Fruit fly (Drosophila melanogaster) whole organism, embryonic: ENCODE measurements around the gene Phae2.

ENCODE experiments used
- Bdp1 ChIP-seq: fragments of 200-800 bp; sonication (Bioruptor generic); optimal IDR thresholded peaks from 3 replicates; lab custom pipeline; 2016; ENCODE audit warnings: missing biosample characterization, missing genetic modification characterization
- CG12299 ChIP-seq: fragments of 200-800 bp; sonication (Bioruptor generic); optimal IDR thresholded peaks from 2 replicates; lab custom pipeline; 2018; ENCODE audit warnings: missing biosample characterization, mild to moderate bottlenecking, missing genetic modification characterization
- CG14667 ChIP-seq: fragments of 200-800 bp; sonication (Bioruptor generic); IDR thresholded peaks from 2 replicates; pipeline ENCODE4 v1.3.6; 2022; ENCODE audit warnings: missing biosample characterization, missing genetic modification characterization
- CG15479 ChIP-seq: fragments of 200-800 bp; sonication (Bioruptor generic); optimal IDR thresholded peaks from 3 replicates; lab custom pipeline; 2019; ENCODE audit warnings: missing biosample characterization, mild to moderate bottlenecking, missing genetic modification characterization, moderate library complexity
- CG17385 ChIP-seq: fragments of 200-800 bp; sonication (Bioruptor generic); optimal IDR thresholded peaks from 3 replicates; lab custom pipeline; 2018; ENCODE audit warnings: missing biosample characterization, mild to moderate bottlenecking, missing genetic modification characterization
- CG1792 ChIP-seq: fragments of 200-800 bp; sonication (Bioruptor generic); optimal IDR thresholded peaks from 2 replicates; lab custom pipeline; 2016; ENCODE audit warnings: missing biosample characterization, missing genetic modification characterization
- CG18619 ChIP-seq: fragments of 200-800 bp; sonication (Bioruptor generic); optimal IDR thresholded peaks from 3 replicates; lab custom pipeline; 2017; ENCODE audit warnings: missing biosample characterization, mild to moderate bottlenecking, missing genetic modification characterization
- CG2129 ChIP-seq: fragments of 200-800 bp; sonication (Bioruptor generic); IDR thresholded peaks from 2 replicates; pipeline ENCODE4 v1.3.6; 2022; ENCODE audit warnings: missing biosample characterization, missing genetic modification characterization; ENCODE audit not compliant: partially characterized antibody
- CG31388 ChIP-seq: fragments of 200-800 bp; sonication (Bioruptor generic); optimal IDR thresholded peaks from 2 replicates; lab custom pipeline; 2016; ENCODE audit warnings: missing biosample characterization, missing genetic modification characterization
- CG3163 ChIP-seq: fragments of 200-800 bp; sonication (Bioruptor generic); optimal IDR thresholded peaks from 3 replicates; lab custom pipeline; 2016; ENCODE audit warnings: missing biosample characterization, missing genetic modification characterization
- CG34422 ChIP-seq: fragments of 200-800 bp; sonication (Bioruptor generic); IDR thresholded peaks from 3 replicates; pipeline ENCODE4 v1.3.6; 2022; ENCODE audit warnings: missing biosample characterization, missing genetic modification characterization
- CG3847 ChIP-seq: fragments of 200-800 bp; sonication (Bioruptor generic); IDR thresholded peaks from 2 replicates; pipeline ENCODE4 v1.3.6; 2022; ENCODE audit warnings: missing biosample characterization, missing genetic modification characterization
- CG4360 ChIP-seq: fragments of 200-800 bp; sonication (Bioruptor generic); IDR thresholded peaks from 2 replicates; pipeline ENCODE4 v1.3.6; 2022; ENCODE audit warnings: missing biosample characterization, missing genetic modification characterization
- CG5953 ChIP-seq: fragments of 200-800 bp; sonication (Bioruptor generic); IDR thresholded peaks from 2 replicates; pipeline ENCODE4 v1.3.6; 2022; ENCODE audit warnings: missing biosample characterization, missing genetic modification characterization
- CG6175 ChIP-seq: fragments of 200-800 bp; sonication (Bioruptor generic); IDR thresholded peaks from 3 replicates; pipeline ENCODE4 v1.3.6; 2022; ENCODE audit warnings: missing biosample characterization, missing genetic modification characterization
- CG7271 ChIP-seq: fragments of 200-800 bp; sonication (Bioruptor generic); optimal IDR thresholded peaks from 2 replicates; lab custom pipeline; 2018; ENCODE audit warnings: missing biosample characterization, mild to moderate bottlenecking, missing genetic modification characterization, moderate library complexity
- CG7372 ChIP-seq: fragments of 200-800 bp; sonication (Bioruptor generic); IDR thresholded peaks from 2 replicates; pipeline ENCODE4 v1.3.6; 2022; ENCODE audit warnings: missing biosample characterization, missing genetic modification characterization
- CG7745 ChIP-seq: fragments of 200-800 bp; sonication (Bioruptor generic); optimal IDR thresholded peaks from 2 replicates; lab custom pipeline; 2018; ENCODE audit warnings: missing biosample characterization, mild to moderate bottlenecking, missing genetic modification characterization, moderate library complexity
- CG7928 ChIP-seq: fragments of 200-800 bp; sonication (Bioruptor generic); optimal IDR thresholded peaks from 2 replicates; lab custom pipeline; 2017; ENCODE audit warnings: missing biosample characterization, mild to moderate bottlenecking, missing genetic modification characterization
- CG8388 ChIP-seq: fragments of 200-800 bp; sonication (Bioruptor generic); optimal IDR thresholded peaks from 2 replicates; lab custom pipeline; 2019; ENCODE audit warnings: missing biosample characterization, mild to moderate bottlenecking, missing genetic modification characterization, moderate library complexity
- Dad ChIP-seq: fragments of 200-800 bp; sonication (Bioruptor generic); optimal IDR thresholded peaks from 3 replicates; lab custom pipeline; 2016; ENCODE audit warnings: missing biosample characterization, missing genetic modification characterization
- Dip3 ChIP-seq: fragments of 200-800 bp; sonication (Bioruptor generic); optimal IDR thresholded peaks from 3 replicates; lab custom pipeline; 2016; ENCODE audit warnings: missing biosample characterization, missing genetic modification characterization
- Elba2 ChIP-seq: fragments of 200-800 bp; sonication (Bioruptor generic); optimal IDR thresholded peaks from 3 replicates; lab custom pipeline; 2016; ENCODE audit warnings: missing biosample characterization, missing genetic modification characterization
- H15 ChIP-seq: fragments of 200-800 bp; sonication (Bioruptor generic); IDR thresholded peaks from 3 replicates; pipeline ENCODE4 v1.3.6; 2022; ENCODE audit warnings: missing biosample characterization, missing genetic modification characterization
- HLH4C ChIP-seq: fragments of 200-800 bp; sonication (Bioruptor generic); IDR thresholded peaks from 3 replicates; pipeline ENCODE4 v1.3.6; 2022; ENCODE audit warnings: missing biosample characterization, missing genetic modification characterization; ENCODE audit not compliant: partially characterized antibody
- MBD-R2 ChIP-seq: fragments of 200-800 bp; sonication (Bioruptor generic); IDR thresholded peaks from 2 replicates; pipeline ENCODE4 v1.3.6; 2022; ENCODE audit warnings: missing biosample characterization, missing genetic modification characterization
- Rfx ChIP-seq: fragments of 200-800 bp; sonication (Bioruptor generic); IDR thresholded peaks from 2 replicates; pipeline ENCODE4 v1.3.6; 2022; ENCODE audit warnings: missing biosample characterization, missing genetic modification characterization
- Rx ChIP-seq: fragments of 200-800 bp; sonication (Bioruptor generic); IDR thresholded peaks from 2 replicates; pipeline ENCODE4 v1.3.6; 2022; ENCODE audit warnings: missing biosample characterization, missing genetic modification characterization
- Sox102F ChIP-seq: fragments of 200-800 bp; sonication (Bioruptor generic); optimal IDR thresholded peaks from 2 replicates; lab custom pipeline; 2018; ENCODE audit warnings: missing biosample characterization, mild to moderate bottlenecking, missing genetic modification characterization, moderate library complexity
- Trl ChIP-seq, 3 experiments: fragments of >200 bp in 2 of 3; fragments of 200-800 bp in 1 of 3; sonication (Bioruptor generic) in 1 of 3; optimal IDR thresholded peaks; 2 replicates in 1 of 3; 3 replicates in 2 of 3; lab custom pipeline; 2016 to 2017; ENCODE audit warnings: missing biosample characterization in 1 of 3, missing genetic modification characterization in 1 of 3
- az2 ChIP-seq: fragments of 200-800 bp; sonication (Bioruptor generic); optimal IDR thresholded peaks from 3 replicates; lab custom pipeline; 2016; ENCODE audit warnings: missing biosample characterization, missing genetic modification characterization
- chn ChIP-seq: fragments of 200-800 bp; sonication (Bioruptor generic); optimal IDR thresholded peaks from 2 replicates; lab custom pipeline; 2016; ENCODE audit warnings: missing biosample characterization, missing genetic modification characterization
- croc ChIP-seq: fragments of 200-800 bp; sonication (Bioruptor generic); conservative IDR thresholded peaks from 3 replicates; pipeline ENCODE4 v1.3.6; 2022; ENCODE audit warnings: missing biosample characterization, missing genetic modification characterization
- fd64A ChIP-seq: fragments of 200-800 bp; sonication (Bioruptor generic); optimal IDR thresholded peaks from 3 replicates; lab custom pipeline; 2018; ENCODE audit warnings: missing biosample characterization, mild to moderate bottlenecking, missing genetic modification characterization
- fd96Cb ChIP-seq: fragments of 200-800 bp; sonication (Bioruptor generic); optimal IDR thresholded peaks from 2 replicates; lab custom pipeline; 2018; ENCODE audit warnings: missing biosample characterization, mild to moderate bottlenecking, missing genetic modification characterization, moderate library complexity
- gcm ChIP-seq: fragments of 200-800 bp; sonication (Bioruptor generic); optimal IDR thresholded peaks from 2 replicates; lab custom pipeline; 2019; ENCODE audit warnings: missing biosample characterization, mild to moderate bottlenecking, missing genetic modification characterization, moderate library complexity
- gsb-n ChIP-seq: fragments of 200-800 bp; sonication (Bioruptor generic); optimal IDR thresholded peaks from 3 replicates; lab custom pipeline; 2018; ENCODE audit warnings: missing biosample characterization, mild to moderate bottlenecking, missing genetic modification characterization
- hkb ChIP-seq, 2 experiments: fragments of 200-800 bp in 1 of 2; fragments of >200 bp in 1 of 2; sonication (Bioruptor generic) in 1 of 2; IDR thresholded peaks in 1 of 2; optimal IDR thresholded peaks in 1 of 2; 2 replicates each; pipeline versions ENCODE4 v1.3.6 to Lab custom; 2017 to 2022; ENCODE audit warnings: missing biosample characterization in 1 of 2, missing genetic modification characterization in 1 of 2
- kah ChIP-seq: fragments of 200-800 bp; sonication (Bioruptor generic); optimal IDR thresholded peaks from 2 replicates; lab custom pipeline; 2018; ENCODE audit warnings: missing biosample characterization, mild to moderate bottlenecking, missing genetic modification characterization
- kay ChIP-seq: fragments of 200-800 bp; sonication (Bioruptor generic); optimal IDR thresholded peaks from 2 replicates; lab custom pipeline; 2016; ENCODE audit warnings: missing biosample characterization, missing genetic modification characterization
- mld ChIP-seq: fragments of 200-800 bp; sonication (Bioruptor generic); IDR thresholded peaks from 3 replicates; pipeline ENCODE4 v1.3.6; 2022; ENCODE audit warnings: missing biosample characterization, missing genetic modification characterization; ENCODE audit not compliant: partially characterized antibody
- peb ChIP-seq: fragments of 200-800 bp; sonication (Bioruptor generic); IDR thresholded peaks from 2 replicates; pipeline ENCODE4 v1.3.6; 2022; ENCODE audit warnings: missing biosample characterization, missing genetic modification characterization
- scrt ChIP-seq: fragments of 200-800 bp; sonication (Bioruptor generic); optimal IDR thresholded peaks from 2 replicates; lab custom pipeline; 2018; ENCODE audit warnings: missing biosample characterization, mild to moderate bottlenecking, missing genetic modification characterization, moderate library complexity
- sens-2 ChIP-seq: fragments of 200-800 bp; sonication (Bioruptor generic); IDR thresholded peaks from 2 replicates; pipeline ENCODE4 v1.3.6; 2022; ENCODE audit warnings: missing biosample characterization, missing genetic modification characterization
- tna ChIP-seq: fragments of 200-800 bp; sonication (Bioruptor generic); IDR thresholded peaks from 2 replicates; pipeline ENCODE4 v1.3.6; 2022; ENCODE audit warnings: missing biosample characterization, missing genetic modification characterization; ENCODE audit not compliant: partially characterized antibody
- trh ChIP-seq: fragments of 200-800 bp; sonication (Bioruptor generic); optimal IDR thresholded peaks from 2 replicates; lab custom pipeline; 2016; ENCODE audit warnings: missing biosample characterization, missing genetic modification characterization
- tup ChIP-seq: fragments of 200-800 bp; sonication (Bioruptor generic); optimal IDR thresholded peaks from 2 replicates; lab custom pipeline; 2016; ENCODE audit warnings: missing biosample characterization, mild to moderate bottlenecking, missing genetic modification characterization, moderate library complexity
- tx ChIP-seq: fragments of 200-800 bp; sonication (Bioruptor generic); optimal IDR thresholded peaks from 2 replicates; lab custom pipeline; 2016; ENCODE audit warnings: missing biosample characterization, missing genetic modification characterization
- wek ChIP-seq: fragments of 200-800 bp; sonication (Bioruptor generic); optimal IDR thresholded peaks from 3 replicates; lab custom pipeline; 2018; ENCODE audit warnings: missing biosample characterization, mild to moderate bottlenecking, missing genetic modification characterization, moderate library complexity

The Phae2 gene

dm6 chr2L:12063035-12063434 lies 47.9 kb upstream of the Phae2 start, which contains the start of gene Rab3-GAP (continued):
- no peak for TF ChIP-seq CG18619 (GFP tag; lab: Kevin White, UChicago)
- no peak for TF ChIP-seq chn (GFP tag; lab: Kevin White, UChicago)
- no peak for TF ChIP-seq Rx (GFP tag; lab: Robert Waterston, UW)
- no peak for TF ChIP-seq CG2129
- peak; percentile 48 for TF ChIP-seq HLH4C (GFP tag; lab: Robert Waterston, UW)
- TF ChIP-seq peb (GFP tag; lab: Robert Waterston, UW) = no peak
- TF ChIP-seq tup (GFP tag; lab: Kevin White, UChicago) = no peak
- TF ChIP-seq sens-2 (GFP tag; lab: Robert Waterston, UW) = no peak
- peak; percentile 30; the same call in 1 of the 3 replicates for TF ChIP-seq CG34422
- TF ChIP-seq wek (GFP tag; lab: Kevin White, UChicago) = no peak
- no peak for TF ChIP-seq CG4360 (GFP tag; lab: Robert Waterston, UW)
- TF ChIP-seq gcm (GFP tag; lab: Kevin White, UChicago) = peak; percentile 22
- no peak for TF ChIP-seq Bdp1
- no peak for TF ChIP-seq mld (GFP tag; lab: Robert Waterston, UW)
- TF ChIP-seq Trl (optimal IDR thresholded peaks at IDR 0.05; lab: Kevin White, UChicago) = no peak
- no peak for TF ChIP-seq Trl (GFP tag; optimal IDR thresholded peaks at IDR 0.05; lab: Kevin White, UChicago)
- peak; percentile 55 for TF ChIP-seq tna (GFP tag; lab: Robert Waterston, UW)
- TF ChIP-seq CG7372 (GFP tag; lab: Robert Waterston, UW) = no peak
- TF ChIP-seq croc (GFP tag; lab: Robert Waterston, UW) = no peak
- TF ChIP-seq fd64A (GFP tag; lab: Kevin White, UChicago) = no peak
- TF ChIP-seq CG8388 (GFP tag; lab: Kevin White, UChicago) = peak; percentile 15
- no peak for TF ChIP-seq CG17385 (GFP tag; lab: Kevin White, UChicago)
- TF ChIP-seq kay (GFP tag; lab: Kevin White, UChicago) = no peak
- TF ChIP-seq CG31388 (GFP tag; lab: Kevin White, UChicago) = no peak
- TF ChIP-seq kah (GFP tag; lab: Kevin White, UChicago) = peak; percentile 63

dm6 chr2L:12065683-12066386 lies 45.1 kb upstream of the Phae2 start:
- TF ChIP-seq CG15479 (no peak), Dad (GFP tag; lab: Kevin White, UChicago) (no peak), CG8388 (GFP tag; lab: Kevin White, UChicago) (peak; percentile 55), hkb (optimal IDR thresholded peaks at IDR 0.05; lab: Kevin White, UChicago) (no peak), hkb (GFP tag; IDR thresholded peaks at IDR 0.05; lab: Robert Waterston, UW) (no peak), CG7271 (tag; lab: Kevin White, UChicago) (peak; percentile 27), Rfx (GFP tag; lab: Robert Waterston, UW) (no peak), CG1792 (GFP tag; lab: Kevin White, UChicago) (no peak), fd96Cb (tag; lab: Kevin White, UChicago) (peak; percentile 37), CG7928 (GFP tag; lab: Kevin White, UChicago) (no peak), Elba2 (GFP tag; lab: Kevin White, UChicago) (no peak), H15 (GFP tag; lab: Robert Waterston, UW) (no peak), CG3847 (no peak), CG5953 (GFP tag; lab: Robert Waterston, UW) (no peak), CG12299 (tag; lab: Kevin White, UChicago) (no peak), trh (GFP tag; lab: Kevin White, UChicago) (no peak), Sox102F (GFP tag; lab: Kevin White, UChicago) (peak; percentile 57), CG3163 (peak; percentile 71), CG7745 (tag; lab: Kevin White, UChicago) (no peak), MBD-R2 (GFP tag; lab: Robert Waterston, UW) (no peak), CG14667 (no peak), HLH4C (GFP tag; lab: Robert Waterston, UW) (no peak), gsb-n (tag; lab: Kevin White, UChicago) (peak; percentile 72), tx (GFP tag; lab: Kevin White, UChicago) (no peak), az2 (peak; percentile 32), Dip3 (no peak), scrt (no peak), CG6175 (GFP tag; lab: Robert Waterston, UW) (no peak)
